Worm (Caenorhabditis elegans): ENCODE results near the gene pan-1.

Gene pan-1

ce11 chrIII:4542362-4542931 is 20.1 kb upstream of the pan-1 start, which contains the start of the genes mrps-34 and cisd-3.1:
mrps-34 (minus strand) TSS chrIII:4542452.
cisd-3.1 (plus strand) TSS chrIII:4542881.
- peak; percentile 25 for TF ChIP-seq ttx-3 (tag; optimal IDR thresholded peaks at IDR 0.05)
- TF ChIP-seq pha-2 (tag; optimal IDR thresholded peaks at IDR 0.05) = peak; percentile 30
- peak; percentile 22 for TF ChIP-seq pat-9 (tag; optimal IDR thresholded peaks at IDR 0.05)
- TF ChIP-seq ref-2 (tag; optimal IDR thresholded peaks at IDR 0.05) = no peak
- no peak for TF ChIP-seq ceh-22 (tag; optimal IDR thresholded peaks at IDR 0.05)
- TF ChIP-seq tbx-2 (tag; optimal IDR thresholded peaks at IDR 0.05) = peak; percentile 55
- peak; percentile 41 for TF ChIP-seq nhr-232 (tag; optimal IDR thresholded peaks at IDR 0.05)
- TF ChIP-seq nfya-1 (tag; optimal IDR thresholded peaks at IDR 0.05) = peak; percentile 49
- TF ChIP-seq ahr-1 (tag; optimal IDR thresholded peaks at IDR 0.05) = no peak
- peak; percentile 71 for TF ChIP-seq ceh-14 (tag; optimal IDR thresholded peaks at IDR 0.05)
- TF ChIP-seq ceh-31 (tag; optimal IDR thresholded peaks at IDR 0.05) = peak; percentile 20
- peak; percentile 35; the same call in 1 of the 2 replicates for TF ChIP-seq ceh-45 (GFP tag; IDR thresholded peaks at IDR 0.05)
- TF ChIP-seq K09A11.1 (tag; optimal IDR thresholded peaks at IDR 0.05; ENCODE audit: insufficient read depth) = peak; percentile 75
- peak; percentile 22 for TF ChIP-seq che-1 (tag; optimal IDR thresholded peaks at IDR 0.05)
- no peak for TF ChIP-seq fkh-6 (tag; optimal IDR thresholded peaks at IDR 0.05)
- TF ChIP-seq lin-11 (tag; optimal IDR thresholded peaks at IDR 0.05) = peak; percentile 22
- TF ChIP-seq sox-4 (tag; optimal IDR thresholded peaks at IDR 0.05) = peak; percentile 2
- TF ChIP-seq elt-2 (tag; optimal IDR thresholded peaks at IDR 0.05) = peak; percentile 66
- no peak for TF ChIP-seq tbx-7 (tag; optimal IDR thresholded peaks at IDR 0.05)

ce11 chrIII:4544959-4545358 is 17.6 kb upstream of the pan-1 start, which contains the start of gene M88.3:
M88.3 (minus strand) TSS chrIII:4545059.
- TF ChIP-seq unc-55 (GFP tag; optimal IDR thresholded peaks at IDR 0.05) (no peak), ceh-30 (tag; optimal IDR thresholded peaks at IDR 0.05) (no peak), fkh-10 (GFP tag; optimal IDR thresholded peaks at IDR 0.05) (no peak), C08G9.2 (tag; optimal IDR thresholded peaks at IDR 0.05) (no peak), ceh-18 (tag; optimal IDR thresholded peaks at IDR 0.05) (no peak)

ce11 chrIII:4548739-4549138 is 13.8 kb upstream of the pan-1 start, which contains the start of gene M88.4:
M88.4 (plus strand) TSS chrIII:4549039.
- TF ChIP-seq unc-3 (GFP tag; conservative IDR thresholded peaks at IDR 0.05) (no peak), unc-3 (tag; optimal IDR thresholded peaks at IDR 0.05) (no peak), syd-9 (tag; optimal IDR thresholded peaks at IDR 0.05) (no peak), pqm-1 (tag; optimal IDR thresholded peaks at IDR 0.05) (no peak), ceh-30 (tag; optimal IDR thresholded peaks at IDR 0.05) (no peak), nhr-11 (tag; optimal IDR thresholded peaks at IDR 0.05) (no peak), fkh-6 (tag; optimal IDR thresholded peaks at IDR 0.05) (no peak), ttx-3 (tag; optimal IDR thresholded peaks at IDR 0.05) (no peak), ceh-45 (GFP tag; IDR thresholded peaks at IDR 0.05) (no peak), mec-3 (tag; optimal IDR thresholded peaks at IDR 0.05; ENCODE audit: borderline replicate concordance) (no peak), ama-1 (optimal IDR thresholded peaks at IDR 0.05) (no peak), ceh-14 (tag; optimal IDR thresholded peaks at IDR 0.05) (no peak), unc-42 (tag; optimal IDR thresholded peaks at IDR 0.05) (no peak), dmd-4 (tag; optimal IDR thresholded peaks at IDR 0.05; ENCODE audit: borderline replicate concordance) (no peak), F13H6.1 (tag; optimal IDR thresholded peaks at IDR 0.05) (no peak), hlh-13 (GFP tag; optimal IDR thresholded peaks at IDR 0.05) (no peak)

ce11 chrIII:4551963-4552362 is 10.6 kb upstream of the pan-1 start:
- TF ChIP-seq ceh-18 (tag; optimal IDR thresholded peaks at IDR 0.05) = peak; percentile 34
- peak; percentile 25 for TF ChIP-seq ceh-2 (tag; optimal IDR thresholded peaks at IDR 0.05)
- no peak for TF ChIP-seq gmeb-2 (tag; optimal IDR thresholded peaks at IDR 0.05)

Measured in whole organism, late embryonic.